Worm (Caenorhabditis elegans) whole organism, L1 larva: ENCODE data around the gene npr-7.
A peak's percentile ranks its signal among the peaks of the same experiment; 100 is the strongest.

Experiments
- Y116A8C.19 ChIP-seq: sonication (generic microtip); optimal IDR thresholded peaks from 2 replicates; lab custom pipeline; 2016; ENCODE audit warnings: missing compliant biosample characterization, missing genetic modification characterization, borderline replicate concordance
- aha-1 ChIP-seq: fragments of 150-350 bp; optimal IDR thresholded peaks from 2 replicates; lab custom pipeline; 2014; ENCODE audit warnings: missing biosample characterization, missing genetic modification characterization
- alr-1 ChIP-seq: fragments of 200-800 bp; sonication (Bioruptor generic); optimal IDR thresholded peaks from 2 replicates; lab custom pipeline; 2018; ENCODE audit warnings: borderline replicate concordance, mild to moderate bottlenecking, missing genetic modification characterization, missing compliant biosample characterization
- aly-2 ChIP-seq: fragments of 150-350 bp; optimal IDR thresholded peaks from 2 replicates; lab custom pipeline; 2014; ENCODE audit warnings: missing biosample characterization, missing genetic modification characterization
- ama-1 ChIP-seq: fragments of 150-350 bp; optimal IDR thresholded peaks from 2 replicates; lab custom pipeline; 2014
- ceh-82 ChIP-seq, 3 experiments: fragments of 150-350 bp in 1 of 3; sonication (generic microtip) in 2 of 3; optimal IDR thresholded peaks; 2 replicates each; lab custom pipeline; 2014 to 2017; ENCODE audit warnings: missing biosample characterization in 3 of 3, missing genetic modification characterization in 3 of 3
- ceh-88 ChIP-seq: fragments of 200-800 bp; sonication (Bioruptor generic); IDR thresholded peaks from 2 replicates; pipeline ENCODE4 v1.3.6; 2022; ENCODE audit warnings: missing genetic modification characterization, missing compliant biosample characterization
- ceh-90 ChIP-seq: sonication (generic microtip); optimal IDR thresholded peaks from 2 replicates; lab custom pipeline; 2016; ENCODE audit warnings: missing genetic modification characterization, missing compliant biosample characterization
- dpl-1 ChIP-seq, 3 experiments: fragments of 150-350 bp in 2 of 3; sonication (generic microtip) in 1 of 3; optimal IDR thresholded peaks; 2 replicates each; lab custom pipeline; 2014 to 2017; ENCODE audit warnings: missing biosample characterization in 3 of 3, missing genetic modification characterization in 3 of 3, missing genetic modification reagents in 3 of 3
- dsc-1 ChIP-seq: sonication (generic microtip); optimal IDR thresholded peaks from 2 replicates; lab custom pipeline; 2016; ENCODE audit warnings: mild to moderate bottlenecking, missing genetic modification characterization, missing compliant biosample characterization
- efl-1 ChIP-seq, 4 experiments: fragments of 150-350 bp; optimal IDR thresholded peaks in 3 of 4; peaks in 1 of 4; 1 replicate in 1 of 4; 2 replicates in 3 of 4; lab custom pipeline; 2014; ENCODE audit warnings: missing biosample characterization in 2 of 4, missing genetic modification characterization in 2 of 4, missing genetic modification reagents in 2 of 4
- egl-13 ChIP-seq: sonication (generic microtip); optimal IDR thresholded peaks from 2 replicates; lab custom pipeline; 2016; ENCODE audit warnings: missing genotype, missing genetic modification reagents, missing genetic modification characterization, missing compliant biosample characterization
- elt-2 ChIP-seq: sonication (generic microtip); optimal IDR thresholded peaks from 2 replicates; lab custom pipeline; 2016; ENCODE audit warnings: missing genetic modification characterization, mild to moderate bottlenecking, inconsistent platforms, missing compliant biosample characterization, missing genetic modification reagents
- fkh-10 ChIP-seq: sonication (generic microtip); optimal IDR thresholded peaks from 2 replicates; lab custom pipeline; 2017; ENCODE audit warnings: missing biosample characterization, missing genetic modification reagents, missing genetic modification characterization
- irx-1 ChIP-seq: sonication (generic microtip); optimal IDR thresholded peaks from 2 replicates; lab custom pipeline; 2016; ENCODE audit warnings: missing genetic modification characterization, missing compliant biosample characterization
- isw-1 ChIP-seq: fragments of 200-800 bp; sonication (Bioruptor generic); IDR thresholded peaks from 2 replicates; pipeline ENCODE4 v1.3.6; 2022; ENCODE audit warnings: missing genetic modification characterization, missing compliant biosample characterization
- jun-1 ChIP-seq: fragments of 150-350 bp; optimal IDR thresholded peaks from 2 replicates; lab custom pipeline; 2014; ENCODE audit warnings: missing biosample characterization, missing genetic modification reagents, missing genetic modification characterization
- lin-13 ChIP-seq: fragments of 150-350 bp; optimal IDR thresholded peaks from 2 replicates; lab custom pipeline; 2014; ENCODE audit warnings: missing biosample characterization, missing genetic modification reagents, missing genetic modification characterization
- lin-14 ChIP-seq: fragments of 200-800 bp; sonication (Bioruptor generic); optimal IDR thresholded peaks from 2 replicates; lab custom pipeline; 2018; ENCODE audit warnings: mild to moderate bottlenecking, missing genetic modification characterization, moderate library complexity, missing compliant biosample characterization
- lin-35 ChIP-seq, 2 experiments: fragments of 150-350 bp; optimal IDR thresholded peaks; 2 replicates each; lab custom pipeline; 2014; ENCODE audit warnings: missing biosample characterization in 2 of 2, missing genetic modification characterization in 2 of 2, missing genetic modification reagents in 2 of 2
- lir-3 ChIP-seq: sonication (generic microtip); optimal IDR thresholded peaks from 2 replicates; lab custom pipeline; 2016; ENCODE audit warnings: mild to moderate bottlenecking, missing genetic modification characterization, moderate library complexity, missing compliant biosample characterization; ENCODE audit not compliant: poor library complexity
- lsy-2 ChIP-seq, 2 experiments: fragments of 150-350 bp; optimal IDR thresholded peaks; 2 replicates each; lab custom pipeline; 2014; ENCODE audit warnings: missing biosample characterization in 2 of 2, missing genetic modification characterization in 2 of 2
- mab-9 ChIP-seq: fragments of 200-800 bp; sonication (Bioruptor generic); IDR thresholded peaks from 2 replicates; pipeline ENCODE4 v1.3.6; 2022; ENCODE audit warnings: missing genetic modification reagents, missing genetic modification characterization, missing compliant biosample characterization
- mef-2 ChIP-seq: fragments of 150-350 bp; optimal IDR thresholded peaks from 2 replicates; lab custom pipeline; 2014; ENCODE audit warnings: missing biosample characterization, missing genetic modification characterization
- mep-1 ChIP-seq: fragments of 150-350 bp; optimal IDR thresholded peaks from 2 replicates; lab custom pipeline; 2014; ENCODE audit warnings: missing biosample characterization, missing genetic modification characterization
- nhr-19 ChIP-seq: fragments of 200-800 bp; sonication (Bioruptor generic); conservative IDR thresholded peaks from 2 replicates; pipeline ENCODE4 v1.3.6; 2022; ENCODE audit warnings: missing genetic modification characterization, missing compliant biosample characterization
- nhr-20 ChIP-seq: sonication (generic microtip); optimal IDR thresholded peaks from 2 replicates; lab custom pipeline; 2016; ENCODE audit warnings: mild to moderate bottlenecking, missing genetic modification characterization, missing compliant biosample characterization
- nhr-237 ChIP-seq: fragments of 150-350 bp; optimal IDR thresholded peaks from 2 replicates; lab custom pipeline; 2014; ENCODE audit warnings: missing biosample characterization, missing genetic modification characterization
- nhr-28 ChIP-seq: fragments of 150-350 bp; optimal IDR thresholded peaks from 2 replicates; lab custom pipeline; 2014; ENCODE audit warnings: missing biosample characterization, missing genetic modification characterization
- nhr-47 ChIP-seq: sonication (generic microtip); optimal IDR thresholded peaks from 2 replicates; lab custom pipeline; 2016; ENCODE audit warnings: mild to moderate bottlenecking, missing genetic modification characterization, moderate library complexity, missing compliant biosample characterization
- nhr-71 ChIP-seq: sonication (generic microtip); optimal IDR thresholded peaks from 2 replicates; lab custom pipeline; 2016; ENCODE audit warnings: mild to moderate bottlenecking, missing genetic modification characterization, moderate library complexity, missing compliant biosample characterization
- nhr-77 ChIP-seq: fragments of 150-350 bp; optimal IDR thresholded peaks from 2 replicates; lab custom pipeline; 2014; ENCODE audit warnings: missing biosample characterization, missing genetic modification characterization
- nhr-85 ChIP-seq: sonication (generic microtip); peaks from one replicate; lab custom pipeline; 2016; ENCODE audit warnings: missing genetic modification characterization, inconsistent platforms, missing compliant biosample characterization
- pag-3 ChIP-seq: sonication (generic microtip); optimal IDR thresholded peaks from 2 replicates; lab custom pipeline; 2017; ENCODE audit warnings: missing genetic modification characterization, mild to moderate bottlenecking, missing compliant biosample characterization, antibody characterized with exemption, borderline replicate concordance; ENCODE audit not compliant: insufficient read depth
- pqm-1 ChIP-seq: sonication (generic microtip); optimal IDR thresholded peaks from 3 replicates; lab custom pipeline; 2017; ENCODE audit warnings: missing biosample characterization, missing genetic modification characterization
- skn-1 ChIP-seq: fragments of 150-350 bp; optimal IDR thresholded peaks from 2 replicates; lab custom pipeline; 2014; ENCODE audit warnings: missing biosample characterization, missing genetic modification characterization
- snpc-4 ChIP-seq: fragments of 150-350 bp; optimal IDR thresholded peaks from 2 replicates; lab custom pipeline; 2014; ENCODE audit warnings: missing biosample characterization, missing genetic modification characterization
- snu-23 ChIP-seq: sonication (generic microtip); optimal IDR thresholded peaks from 2 replicates; lab custom pipeline; 2016; ENCODE audit warnings: missing genetic modification characterization, missing compliant biosample characterization
- sox-4 ChIP-seq: sonication (generic microtip); optimal IDR thresholded peaks from 2 replicates; lab custom pipeline; 2016; ENCODE audit warnings: missing genetic modification characterization, missing compliant biosample characterization
- sup-37 ChIP-seq: fragments of 200-800 bp; sonication (Bioruptor generic); optimal IDR thresholded peaks from 2 replicates; lab custom pipeline; 2018; ENCODE audit warnings: mild to moderate bottlenecking, missing genetic modification characterization, missing compliant biosample characterization
- swsn-7 ChIP-seq: sonication (generic microtip); optimal IDR thresholded peaks from 2 replicates; lab custom pipeline; 2016; ENCODE audit warnings: missing genetic modification characterization, missing compliant biosample characterization
- tbx-2 ChIP-seq: sonication (generic microtip); optimal IDR thresholded peaks from 2 replicates; lab custom pipeline; 2016; ENCODE audit warnings: missing genetic modification characterization, missing compliant biosample characterization
- unc-130 ChIP-seq: fragments of 150-350 bp; optimal IDR thresholded peaks from 2 replicates; lab custom pipeline; 2017; ENCODE audit warnings: missing biosample characterization, missing genetic modification characterization, inconsistent platforms
- unc-30 ChIP-seq: sonication (generic microtip); optimal IDR thresholded peaks from 2 replicates; lab custom pipeline; 2017; ENCODE audit warnings: missing biosample characterization, missing genetic modification characterization
- unc-98 ChIP-seq: fragments of 200-800 bp; sonication (Bioruptor generic); IDR thresholded peaks from 2 replicates; pipeline ENCODE4 v1.3.6; 2022; ENCODE audit warnings: missing genetic modification characterization, missing compliant biosample characterization
- xbp-1 ChIP-seq: sonication (generic microtip); optimal IDR thresholded peaks from 2 replicates; lab custom pipeline; 2016; ENCODE audit warnings: missing genetic modification characterization, missing compliant biosample characterization
- zag-1 ChIP-seq: fragments of 150-350 bp; optimal IDR thresholded peaks from 2 replicates; lab custom pipeline; 2014; ENCODE audit warnings: missing biosample characterization, missing genetic modification characterization
- zip-4 ChIP-seq: fragments of 200-800 bp; sonication (Bioruptor generic); optimal IDR thresholded peaks from 2 replicates; lab custom pipeline; 2018; ENCODE audit warnings: mild to moderate bottlenecking, missing genetic modification characterization, moderate library complexity, missing compliant biosample characterization
- ztf-11 ChIP-seq, 2 experiments: sonication (generic microtip); optimal IDR thresholded peaks; 2 replicates each; lab custom pipeline; 2016 to 2017; ENCODE audit warnings: missing genetic modification characterization in 2 of 2, missing biosample characterization in 1 of 2, missing compliant biosample characterization in 1 of 2
- ztf-4 ChIP-seq: fragments of 150-350 bp; optimal IDR thresholded peaks from 2 replicates; lab custom pipeline; 2014; ENCODE audit warnings: missing biosample characterization, missing genetic modification characterization

The npr-7 gene

DNA sequence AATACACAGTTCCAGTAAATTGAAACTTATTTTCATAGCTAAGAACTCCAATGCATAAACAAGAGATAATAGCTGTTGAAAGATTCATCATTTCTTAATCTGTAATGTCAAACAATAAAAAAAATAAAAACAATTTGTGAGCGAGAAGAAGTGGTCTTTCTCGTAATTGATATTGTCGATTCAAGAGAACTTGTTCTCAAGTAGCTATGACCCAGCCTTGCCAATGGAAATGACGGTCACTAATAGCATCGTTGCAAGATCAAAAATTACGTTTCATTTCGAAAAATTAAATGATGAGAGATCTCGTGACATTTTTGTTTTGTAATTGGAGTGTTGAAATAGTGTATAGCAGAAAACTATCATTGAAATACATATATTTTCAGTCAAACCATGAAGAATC is 21.1 kb downstream of the npr-7 start, which contains the start of gene B0416.7:
TSS of gene B0416.7 (minus strand) at position 101 of the 400 bp plus-strand sequence.
- TF ChIP-seq lin-14 (GFP tag; lab: Kevin White, UChicago) = peak; percentile 5
- no peak for TF ChIP-seq pqm-1 (tag; lab: Kevin White, UChicago)
- TF ChIP-seq snpc-4 (tag; lab: Kevin White, UChicago) = no peak
- no peak for TF ChIP-seq efl-1 (optimal IDR thresholded peaks at IDR 0.05; lab: Kevin White, UChicago)
- peak in 1 of 2 experiments; percentile 36 for TF ChIP-seq efl-1 (GFP tag; optimal IDR thresholded peaks at IDR 0.05 in 1 of 2; lab: Kevin White, UChicago)
- peak; percentile 77 for TF ChIP-seq nhr-85
- TF ChIP-seq ceh-90 = no peak
- TF ChIP-seq sup-37 (GFP tag; lab: Kevin White, UChicago) = no peak

DNA sequence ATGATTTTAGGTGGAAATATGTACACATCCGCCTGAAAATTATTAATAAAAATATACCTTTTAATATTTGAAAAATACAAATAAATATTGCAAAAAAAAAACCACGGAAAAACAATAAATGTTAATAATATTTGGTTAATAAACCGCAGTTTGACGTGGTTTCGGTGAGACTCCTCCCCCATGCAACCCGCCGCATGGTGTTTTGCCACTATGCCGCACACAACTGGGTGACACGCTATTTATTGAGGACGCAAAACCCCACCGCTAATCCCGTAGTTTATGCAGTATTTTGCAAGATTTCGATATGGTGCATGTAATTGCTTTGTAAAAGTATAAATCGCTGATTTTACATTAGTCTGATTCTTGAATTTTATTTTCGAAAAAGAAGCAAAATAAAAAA is 22.4 kb downstream of the npr-7 start, which contains the start of gene gly-13:
TSS of gene gly-13 (minus strand) at position 32 of the 400 bp plus-strand sequence.
- TF ChIP-seq lsy-2 (tag; optimal IDR thresholded peaks at IDR 0.05; lab: Kevin White, UChicago) = peak in 1 of 2 experiments; percentile 30
- TF ChIP-seq snu-23 (GFP tag; lab: Kevin White, UChicago) = peak; percentile 51
- TF ChIP-seq lin-35 (GFP tag; optimal IDR thresholded peaks at IDR 0.05; lab: Kevin White, UChicago) = peak in 1 of 2 experiments; percentile 33
- TF ChIP-seq alr-1 = no peak
- peak; percentile 33 for TF ChIP-seq swsn-7 (tag; lab: Kevin White, UChicago)
- TF ChIP-seq nhr-237 = no peak
- TF ChIP-seq ztf-11 (tag; optimal IDR thresholded peaks at IDR 0.05; lab: Kevin White, UChicago) = no peak
- no peak for TF ChIP-seq lin-13
- TF ChIP-seq nhr-47 (tag; lab: Kevin White, UChicago) = peak; percentile 32
- TF ChIP-seq aha-1 (tag; lab: Kevin White, UChicago) = no peak
- TF ChIP-seq nhr-71 (tag; lab: Kevin White, UChicago) = peak; percentile 49
- TF ChIP-seq lin-14 (GFP tag; lab: Kevin White, UChicago) = peak; percentile 31
- TF ChIP-seq fkh-10 (GFP tag; lab: Kevin White, UChicago) = no peak
- no peak for TF ChIP-seq Y116A8C.19
- TF ChIP-seq ceh-82 (tag; optimal IDR thresholded peaks at IDR 0.05; lab: Kevin White, UChicago) = no peak
- no peak for TF ChIP-seq ztf-4 (tag; lab: Kevin White, UChicago)
- TF ChIP-seq ceh-88 (GFP tag; lab: Robert Waterston, UW) = no peak
- TF ChIP-seq pqm-1 (tag; lab: Kevin White, UChicago) = no peak
- peak; percentile 34 for TF ChIP-seq dsc-1 (tag; lab: Kevin White, UChicago)
- TF ChIP-seq xbp-1 (tag; lab: Kevin White, UChicago) = peak; percentile 33
- no peak for TF ChIP-seq nhr-77 (tag; lab: Kevin White, UChicago)
- TF ChIP-seq jun-1 = no peak
- no peak for TF ChIP-seq nhr-28 (tag; lab: Kevin White, UChicago)
- no peak for TF ChIP-seq mep-1 (tag; lab: Kevin White, UChicago)
- TF ChIP-seq efl-1 (optimal IDR thresholded peaks at IDR 0.05; lab: Kevin White, UChicago) = no peak
- TF ChIP-seq efl-1 (GFP tag; optimal IDR thresholded peaks at IDR 0.05 in 1 of 2; lab: Kevin White, UChicago) = peak in 1 of 2 experiments; percentile 57
- TF ChIP-seq unc-98 (GFP tag; lab: Robert Waterston, UW) = no peak
- peak; percentile 9 for TF ChIP-seq skn-1 (tag; lab: Kevin White, UChicago)
- TF ChIP-seq aly-2 (tag; lab: Kevin White, UChicago) = no peak
- no peak for TF ChIP-seq egl-13 (tag; lab: Kevin White, UChicago)
- no peak for TF ChIP-seq pag-3 (tag; lab: Kevin White, UChicago)
- peak in 1 of 3 experiments; percentile 10 for TF ChIP-seq dpl-1 (GFP tag; optimal IDR thresholded peaks at IDR 0.05; lab: Kevin White, UChicago)
- no peak for TF ChIP-seq sox-4 (tag; lab: Kevin White, UChicago)
- no peak for TF ChIP-seq isw-1
- no peak for TF ChIP-seq lir-3
- no peak; the same call in 1 of the 2 replicates for TF ChIP-seq nhr-19 (GFP tag; lab: Robert Waterston, UW)
- TF ChIP-seq mef-2 = no peak
- TF ChIP-seq ama-1 (lab: Kevin White, UChicago) = no peak
- TF ChIP-seq zip-4 (GFP tag; lab: Kevin White, UChicago) = no peak
- TF ChIP-seq zag-1 = no peak
- no peak for TF ChIP-seq mab-9 (GFP tag; lab: Robert Waterston, UW)
- no peak for TF ChIP-seq unc-30 (tag; lab: Kevin White, UChicago)
- TF ChIP-seq irx-1 (tag; lab: Kevin White, UChicago) = peak; percentile 5
- TF ChIP-seq nhr-20 (tag; lab: Kevin White, UChicago) = peak; percentile 27
- TF ChIP-seq elt-2 (tag; lab: Kevin White, UChicago) = no peak
- TF ChIP-seq unc-130 (tag; lab: Kevin White, UChicago) = peak; percentile 60
- TF ChIP-seq tbx-2 (tag; lab: Kevin White, UChicago) = peak; percentile 17
